Fruit fly (Drosophila melanogaster) whole organism, embryonic: ENCODE results near the gene His3.3B.

Experiments
- Abd-B ChIP-seq: fragments of 200-800 bp; sonication (Bioruptor generic); optimal IDR thresholded peaks from 2 replicates; lab custom pipeline; 2018; ENCODE audit warnings: missing biosample characterization, mild to moderate bottlenecking, missing genetic modification characterization, moderate library complexity
- CG1024 ChIP-seq: fragments of 200-800 bp; sonication (Bioruptor generic); IDR thresholded peaks from 2 replicates; pipeline ENCODE4 v1.3.6; 2022; ENCODE audit warnings: missing biosample characterization, missing genetic modification characterization
- CG10366 ChIP-seq: fragments of 200-800 bp; sonication (Bioruptor generic); IDR thresholded peaks from 2 replicates; pipeline ENCODE4 v1.3.6; 2022; ENCODE audit warnings: missing biosample characterization, missing genetic modification characterization
- CG10462 ChIP-seq: fragments of 200-800 bp; sonication (Bioruptor generic); optimal IDR thresholded peaks from 2 replicates; lab custom pipeline; 2016; ENCODE audit warnings: missing biosample characterization, missing genetic modification characterization
- CG11504 ChIP-seq: fragments of 200-800 bp; sonication (Bioruptor generic); optimal IDR thresholded peaks from 3 replicates; lab custom pipeline; 2019; ENCODE audit warnings: missing biosample characterization, mild to moderate bottlenecking, missing genetic modification characterization, moderate library complexity
- CG12744 ChIP-seq: fragments of 200-800 bp; sonication (Bioruptor generic); optimal IDR thresholded peaks from 2 replicates; lab custom pipeline; 2016; ENCODE audit warnings: missing biosample characterization, missing genetic modification characterization
- CG1529 ChIP-seq: fragments of 200-800 bp; sonication (Bioruptor generic); optimal IDR thresholded peaks from 3 replicates; lab custom pipeline; 2018; ENCODE audit warnings: missing biosample characterization, missing genetic modification characterization
- CG15601 ChIP-seq: fragments of 200-800 bp; sonication (Bioruptor generic); optimal IDR thresholded peaks from 3 replicates; lab custom pipeline; 2019; ENCODE audit warnings: missing biosample characterization, mild to moderate bottlenecking, missing genetic modification characterization, moderate library complexity
- CG17385 ChIP-seq: fragments of 200-800 bp; sonication (Bioruptor generic); optimal IDR thresholded peaks from 3 replicates; lab custom pipeline; 2018; ENCODE audit warnings: missing biosample characterization, mild to moderate bottlenecking, missing genetic modification characterization
- CG17829 ChIP-seq: fragments of 200-800 bp; optimal IDR thresholded peaks from 2 replicates; lab custom pipeline; 2019; ENCODE audit warnings: missing biosample characterization, mild to moderate bottlenecking, missing genetic modification characterization, moderate library complexity
- CG1832 ChIP-seq: fragments of 200-800 bp; sonication (Bioruptor generic); optimal IDR thresholded peaks from 2 replicates; lab custom pipeline; 2017; ENCODE audit warnings: missing biosample characterization, mild to moderate bottlenecking, missing genetic modification characterization, inconsistent platforms
- CG18476 ChIP-seq: fragments of 200-800 bp; sonication (Bioruptor generic); optimal IDR thresholded peaks from 2 replicates; lab custom pipeline; 2016; ENCODE audit warnings: missing biosample characterization, mild to moderate bottlenecking, missing genetic modification characterization
- CG18619 ChIP-seq: fragments of 200-800 bp; sonication (Bioruptor generic); optimal IDR thresholded peaks from 3 replicates; lab custom pipeline; 2017; ENCODE audit warnings: missing biosample characterization, mild to moderate bottlenecking, missing genetic modification characterization
- CG2199 ChIP-seq: fragments of 200-800 bp; sonication (Bioruptor generic); IDR thresholded peaks from 3 replicates; pipeline ENCODE4 v1.3.6; 2022; ENCODE audit warnings: missing biosample characterization, missing genetic modification characterization
- CG30403 ChIP-seq: fragments of 200-800 bp; sonication (Bioruptor generic); optimal IDR thresholded peaks from 3 replicates; lab custom pipeline; 2016; ENCODE audit warnings: missing biosample characterization, missing genetic modification characterization
- CG31365 ChIP-seq: fragments of 200-800 bp; sonication (Bioruptor generic); optimal IDR thresholded peaks from 2 replicates; lab custom pipeline; 2018; ENCODE audit warnings: missing biosample characterization, mild to moderate bottlenecking, missing genetic modification characterization
- CG34224 ChIP-seq: fragments of 200-800 bp; sonication (Bioruptor generic); IDR thresholded peaks from 3 replicates; pipeline ENCODE4 v1.3.6; 2022; ENCODE audit warnings: missing biosample characterization, missing genetic modification characterization; ENCODE audit not compliant: partially characterized antibody
- CG4404 ChIP-seq: fragments of 200-800 bp; sonication (Bioruptor generic); IDR thresholded peaks from 2 replicates; pipeline ENCODE4 v1.3.6; 2022; ENCODE audit warnings: missing biosample characterization, missing genetic modification characterization
- CG7357 ChIP-seq: fragments of 200-800 bp; sonication (Bioruptor generic); IDR thresholded peaks from 3 replicates; pipeline ENCODE4 v1.3.6; 2022; ENCODE audit warnings: missing biosample characterization, missing genetic modification characterization
- CG8388 ChIP-seq: fragments of 200-800 bp; sonication (Bioruptor generic); optimal IDR thresholded peaks from 2 replicates; lab custom pipeline; 2019; ENCODE audit warnings: missing biosample characterization, mild to moderate bottlenecking, missing genetic modification characterization, moderate library complexity
- CG9727 ChIP-seq: fragments of 200-800 bp; sonication (Bioruptor generic); optimal IDR thresholded peaks from 3 replicates; lab custom pipeline; 2017; ENCODE audit warnings: missing biosample characterization, mild to moderate bottlenecking, missing genetic modification characterization
- CHES-1-like ChIP-seq: fragments of 200-800 bp; sonication (Bioruptor generic); optimal IDR thresholded peaks from 2 replicates; lab custom pipeline; 2016; ENCODE audit warnings: missing biosample characterization, missing genetic modification characterization
- D19A ChIP-seq: fragments of 200-800 bp; optimal IDR thresholded peaks from 3 replicates; lab custom pipeline; 2019; ENCODE audit warnings: missing biosample characterization, mild to moderate bottlenecking, missing genetic modification characterization, moderate library complexity
- Doc3 ChIP-seq: fragments of 200-800 bp; sonication (Bioruptor generic); IDR thresholded peaks from 3 replicates; pipeline ENCODE4 v1.3.6; 2022; ENCODE audit warnings: missing biosample characterization, missing genetic modification characterization; ENCODE audit not compliant: partially characterized antibody
- Dref ChIP-seq: fragments of 200-800 bp; sonication (Bioruptor generic); IDR thresholded peaks from 2 replicates; pipeline ENCODE4 v1.3.6; 2022; ENCODE audit warnings: missing biosample characterization, missing genetic modification characterization
- Fer2 ChIP-seq: fragments of 200-800 bp; sonication (Bioruptor generic); optimal IDR thresholded peaks from 2 replicates; lab custom pipeline; 2018; ENCODE audit warnings: missing biosample characterization, mild to moderate bottlenecking, missing genetic modification characterization, moderate library complexity
- H15 ChIP-seq: fragments of 200-800 bp; sonication (Bioruptor generic); IDR thresholded peaks from 3 replicates; pipeline ENCODE4 v1.3.6; 2022; ENCODE audit warnings: missing biosample characterization, missing genetic modification characterization
- HmgZ ChIP-seq: fragments of 200-800 bp; sonication (Bioruptor generic); optimal IDR thresholded peaks from 2 replicates; lab custom pipeline; 2018; ENCODE audit warnings: missing biosample characterization, mild to moderate bottlenecking, missing genetic modification characterization
- Hr78 ChIP-seq, 2 experiments: fragments of 200-800 bp in 1 of 2; fragments of >200 bp in 1 of 2; sonication (Bioruptor generic) in 1 of 2; optimal IDR thresholded peaks; 2 replicates each; lab custom pipeline; 2017 to 2019; ENCODE audit warnings: missing biosample characterization in 2 of 2, missing genetic modification characterization in 2 of 2, mild to moderate bottlenecking in 1 of 2, moderate library complexity in 1 of 2
- Myb ChIP-seq: fragments of 200-800 bp; sonication (Bioruptor generic); optimal IDR thresholded peaks from 2 replicates; lab custom pipeline; 2016; ENCODE audit warnings: missing biosample characterization, missing genetic modification characterization
- Scr ChIP-seq: fragments of 200-800 bp; sonication (Bioruptor generic); IDR thresholded peaks from 2 replicates; pipeline ENCODE4 v1.3.6; 2022; ENCODE audit warnings: missing biosample characterization, missing genetic modification characterization; ENCODE audit not compliant: partially characterized antibody
- Sry-δ ChIP-seq: fragments of 200-800 bp; sonication (Bioruptor generic); optimal IDR thresholded peaks from 2 replicates; lab custom pipeline; 2016; ENCODE audit warnings: missing biosample characterization, missing genetic modification characterization
- TFAM ChIP-seq: fragments of 200-800 bp; sonication (Bioruptor generic); optimal IDR thresholded peaks from 2 replicates; lab custom pipeline; 2017; ENCODE audit warnings: missing biosample characterization, missing genetic modification characterization, inconsistent platforms
- bab2 ChIP-seq: fragments of 200-800 bp; sonication (Bioruptor generic); optimal IDR thresholded peaks from 2 replicates; lab custom pipeline; 2016; ENCODE audit warnings: missing biosample characterization, missing genetic modification characterization
- cwo ChIP-seq: fragments of 200-800 bp; sonication (Bioruptor generic); optimal IDR thresholded peaks from 3 replicates; lab custom pipeline; 2017; ENCODE audit warnings: missing biosample characterization, missing genetic modification characterization, mild to moderate bottlenecking, moderate library complexity, missing genetic modification reagents
- disco-r ChIP-seq: fragments of 200-800 bp; sonication (Bioruptor generic); optimal IDR thresholded peaks from 2 replicates; lab custom pipeline; 2016; ENCODE audit warnings: missing biosample characterization, missing genetic modification characterization
- esg ChIP-seq: fragments of 200-800 bp; sonication (Bioruptor generic); conservative IDR thresholded peaks from 2 replicates; pipeline ENCODE4 v1.3.6; 2022; ENCODE audit warnings: missing biosample characterization, missing genetic modification characterization
- eve ChIP-seq, 2 experiments: fragments of >200 bp; optimal IDR thresholded peaks; 2 replicates each; lab custom pipeline; 2017; ENCODE audit warnings: missing biosample characterization in 2 of 2, missing genetic modification characterization in 2 of 2
- hb ChIP-seq: fragments of 200-800 bp; sonication (Bioruptor generic); IDR thresholded peaks from 3 replicates; pipeline ENCODE4 v1.3.6; 2022; ENCODE audit warnings: missing biosample characterization, missing genetic modification characterization; ENCODE audit not compliant: partially characterized antibody
- lab ChIP-seq: fragments of 200-800 bp; sonication (Bioruptor generic); optimal IDR thresholded peaks from 3 replicates; lab custom pipeline; 2017; ENCODE audit warnings: missing biosample characterization, missing genetic modification characterization, mild to moderate bottlenecking, moderate library complexity, missing genetic modification reagents
- phol ChIP-seq: fragments of 200-800 bp; sonication (Bioruptor generic); optimal IDR thresholded peaks from 3 replicates; lab custom pipeline; 2018; ENCODE audit warnings: missing biosample characterization, mild to moderate bottlenecking, missing genetic modification characterization, moderate library complexity
- pita ChIP-seq: fragments of 200-800 bp; sonication (Bioruptor generic); optimal IDR thresholded peaks from 2 replicates; lab custom pipeline; 2017; ENCODE audit warnings: missing biosample characterization, mild to moderate bottlenecking, missing genetic modification characterization
- pnt ChIP-seq: fragments of 200-800 bp; sonication (Bioruptor generic); optimal IDR thresholded peaks from 3 replicates; lab custom pipeline; 2016; ENCODE audit warnings: missing biosample characterization, missing genetic modification characterization
- prd ChIP-seq, 3 experiments: fragments of >200 bp in 2 of 3; fragments of 200-800 bp in 1 of 3; sonication (Bioruptor generic) in 1 of 3; optimal IDR thresholded peaks in 2 of 3; IDR thresholded peaks in 1 of 3; 2 replicates in 2 of 3; 3 replicates in 1 of 3; pipeline versions ENCODE4 v1.3.6 to Lab custom; 2017 to 2022; ENCODE audit warnings: missing biosample characterization in 1 of 3, missing genetic modification characterization in 1 of 3
- salm ChIP-seq: fragments of 200-800 bp; sonication (Bioruptor generic); optimal IDR thresholded peaks from 2 replicates; lab custom pipeline; 2018; ENCODE audit warnings: missing biosample characterization, mild to moderate bottlenecking, missing genetic modification characterization
- sens ChIP-seq: fragments of 200-800 bp; sonication (Bioruptor generic); peaks from one replicate; lab custom pipeline; 2016; ENCODE audit warnings: missing biosample characterization, missing genetic modification characterization
- tll ChIP-seq, 2 experiments: fragments of 200-800 bp in 1 of 2; fragments of >200 bp in 1 of 2; sonication (Bioruptor generic) in 1 of 2; optimal IDR thresholded peaks; 2 replicates each; lab custom pipeline; 2017 to 2019; ENCODE audit warnings: missing biosample characterization in 2 of 2, missing genetic modification characterization in 2 of 2, mild to moderate bottlenecking in 1 of 2, moderate library complexity in 1 of 2
- unc-4 ChIP-seq: fragments of 200-800 bp; sonication (Bioruptor generic); IDR thresholded peaks from 2 replicates; pipeline ENCODE4 v1.3.6; 2022; ENCODE audit warnings: missing biosample characterization, missing genetic modification characterization; ENCODE audit not compliant: partially characterized antibody
- zf30C ChIP-seq: fragments of 200-800 bp; sonication (Bioruptor generic); optimal IDR thresholded peaks from 3 replicates; lab custom pipeline; 2018; ENCODE audit warnings: missing biosample characterization, mild to moderate bottlenecking, missing genetic modification characterization

The His3.3B gene

DNA sequence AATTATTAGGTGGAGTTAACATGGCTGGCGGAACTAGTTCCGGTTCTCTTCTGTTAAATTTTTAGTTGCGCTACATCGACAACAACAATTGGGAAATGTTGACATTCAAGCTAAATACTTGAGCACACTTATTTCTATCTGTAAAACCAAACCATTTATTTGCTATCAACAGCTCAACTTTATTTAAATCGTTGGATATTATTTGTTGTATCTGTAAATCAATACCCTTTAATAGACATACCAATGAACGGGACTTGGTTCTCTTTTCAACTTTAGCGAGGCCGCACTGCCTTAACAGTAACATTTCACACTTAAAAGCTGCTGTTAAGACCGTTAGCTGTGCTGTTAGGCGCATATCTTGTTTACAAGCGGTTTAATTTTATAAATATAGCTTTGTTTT, 37.1 kb upstream of the His3.3B start, which contains the start of gene CG12106 (continued):
- TF ChIP-seq phol (tag; lab: Kevin White, UChicago) (peak; percentile 50), Fer2 (tag; lab: Kevin White, UChicago) (no peak), CG18476 (GFP tag; lab: Kevin White, UChicago) (peak; percentile 23), Dref (GFP tag; lab: Robert Waterston, UW) (no peak), Abd-B (GFP tag; lab: Kevin White, UChicago) (peak; percentile 23), lab (GFP tag; lab: Kevin White, UChicago) (no peak), CG31365 (no peak), TFAM (GFP tag; lab: Kevin White, UChicago) (no peak), Myb (GFP tag; lab: Kevin White, UChicago) (peak; percentile 44), eve (GFP tag; optimal IDR thresholded peaks at IDR 0.05; lab: Kevin White, UChicago) (no peak), D19A (tag; lab: Kevin White, UChicago) (no peak), Scr (GFP tag; lab: Robert Waterston, UW) (no peak), Sry-δ (no peak), CG18619 (GFP tag; lab: Kevin White, UChicago) (peak; percentile 33), CG15601 (tag; lab: Kevin White, UChicago) (peak; percentile 13), CG2199 (GFP tag; lab: Robert Waterston, UW) (no peak), CG8388 (GFP tag; lab: Kevin White, UChicago) (peak; percentile 18), pnt (GFP tag; lab: Kevin White, UChicago) (no peak), CG12744 (peak; percentile 19), HmgZ (peak; percentile 3), CG1529 (no peak), salm (tag; lab: Kevin White, UChicago) (no peak), tll (GFP tag; optimal IDR thresholded peaks at IDR 0.05; lab: Kevin White, UChicago) (no peak), disco-r (GFP tag; lab: Kevin White, UChicago) (no peak), CG11504 (tag; lab: Kevin White, UChicago) (peak; percentile 60), sens (GFP tag; lab: Kevin White, UChicago) (peak; percentile 59), CG9727 (GFP tag; lab: Kevin White, UChicago) (peak; percentile 3), CG1832 (GFP tag; lab: Kevin White, UChicago) (no peak), CG1024 (GFP tag; lab: Robert Waterston, UW) (no peak), pita (GFP tag; lab: Kevin White, UChicago) (no peak), Doc3 (GFP tag; lab: Robert Waterston, UW) (no peak), CG17829 (peak; percentile 49), hb (GFP tag; lab: Robert Waterston, UW) (no peak), bab2 (GFP tag; lab: Kevin White, UChicago) (peak; percentile 25), H15 (GFP tag; lab: Robert Waterston, UW) (no peak), CG7357 (peak; percentile 32; the same call in 1 of the 3 replicates), CG4404 (peak; percentile 31; the same call in 1 of the 2 replicates), CHES-1-like (GFP tag; lab: Kevin White, UChicago) (peak; percentile 15), Hr78 (GFP tag; optimal IDR thresholded peaks at IDR 0.05; lab: Kevin White, UChicago) (no peak), cwo (GFP tag; lab: Kevin White, UChicago) (peak; percentile 8), zf30C (GFP tag; lab: Kevin White, UChicago) (no peak), CG10366 (GFP tag; lab: Robert Waterston, UW) (peak; percentile 36; the same call in 1 of the 2 replicates), CG10462 (GFP tag; lab: Kevin White, UChicago) (no peak), CG34224 (GFP tag; lab: Robert Waterston, UW) (no peak), unc-4 (GFP tag; lab: Robert Waterston, UW) (no peak), esg (peak; percentile 57; the same call in 1 of the 2 replicates), CG17385 (peak; percentile 50), prd (optimal IDR thresholded peaks at IDR 0.05; lab: Kevin White, UChicago) (no peak), prd (GFP tag; IDR thresholded peaks at IDR 0.05; lab: Robert Waterston, UW) (peak; percentile 67), CG30403 (GFP tag; lab: Kevin White, UChicago) (peak; percentile 57)
